Fruit fly (Drosophila melanogaster) whole organism, embryonic: ENCODE results near the gene CG14082.
A peak's percentile ranks its signal among the peaks of the same experiment; 100 is the strongest.

Source experiments
- Bgb ChIP-seq: fragments of 200-800 bp; sonication (Bioruptor generic); IDR thresholded peaks from 2 replicates; pipeline ENCODE4 v1.3.6; 2022; ENCODE audit warnings: missing biosample characterization, missing genetic modification characterization; ENCODE audit not compliant: partially characterized antibody
- CG10274 ChIP-seq: fragments of 200-800 bp; sonication (Bioruptor generic); optimal IDR thresholded peaks from 3 replicates; lab custom pipeline; 2017; ENCODE audit warnings: missing biosample characterization, mild to moderate bottlenecking, missing genetic modification characterization
- CG10543 ChIP-seq: fragments of 200-800 bp; sonication (Bioruptor generic); optimal IDR thresholded peaks from 3 replicates; lab custom pipeline; 2017; ENCODE audit warnings: missing biosample characterization, mild to moderate bottlenecking, missing genetic modification characterization, moderate library complexity
- CG11085 ChIP-seq: fragments of 200-800 bp; sonication (Bioruptor generic); IDR thresholded peaks from 2 replicates; pipeline ENCODE4 v1.3.6; 2022; ENCODE audit warnings: missing biosample characterization, missing genetic modification characterization
- CG11560 ChIP-seq: fragments of 200-800 bp; sonication (Bioruptor generic); IDR thresholded peaks from 3 replicates; pipeline ENCODE4 v1.3.6; 2022; ENCODE audit warnings: missing biosample characterization, missing genetic modification characterization
- CG11695 ChIP-seq: fragments of 200-800 bp; sonication (Bioruptor generic); IDR thresholded peaks from 3 replicates; pipeline ENCODE4 v1.3.6; 2022; ENCODE audit warnings: missing biosample characterization, missing genetic modification characterization
- CG13296 ChIP-seq: fragments of 200-800 bp; sonication (Bioruptor generic); optimal IDR thresholded peaks from 3 replicates; lab custom pipeline; 2018; ENCODE audit warnings: missing biosample characterization, mild to moderate bottlenecking, missing genetic modification characterization
- CG15011 ChIP-seq: fragments of 200-800 bp; sonication (Bioruptor generic); optimal IDR thresholded peaks from 3 replicates; lab custom pipeline; 2018; ENCODE audit warnings: missing biosample characterization, mild to moderate bottlenecking, missing genetic modification characterization
- CG15696 ChIP-seq: fragments of 200-800 bp; sonication (Bioruptor generic); optimal IDR thresholded peaks from 2 replicates; lab custom pipeline; 2019; ENCODE audit warnings: missing biosample characterization, mild to moderate bottlenecking, missing genetic modification characterization, moderate library complexity
- CG1603 ChIP-seq: fragments of 200-800 bp; sonication (Bioruptor generic); optimal IDR thresholded peaks from 2 replicates; lab custom pipeline; 2019; ENCODE audit warnings: missing biosample characterization, mild to moderate bottlenecking, missing genetic modification characterization, moderate library complexity
- CG17385 ChIP-seq: fragments of 200-800 bp; sonication (Bioruptor generic); optimal IDR thresholded peaks from 3 replicates; lab custom pipeline; 2018; ENCODE audit warnings: missing biosample characterization, mild to moderate bottlenecking, missing genetic modification characterization
- CG17612 ChIP-seq: fragments of 200-800 bp; sonication (Bioruptor generic); IDR thresholded peaks from 2 replicates; pipeline ENCODE4 v1.3.6; 2022; ENCODE audit warnings: missing biosample characterization, missing genetic modification characterization
- CG2712 ChIP-seq: fragments of 200-800 bp; optimal IDR thresholded peaks from 3 replicates; lab custom pipeline; 2019; ENCODE audit warnings: missing biosample characterization, mild to moderate bottlenecking, missing genetic modification characterization, moderate library complexity
- CG32772 ChIP-seq: fragments of 200-800 bp; sonication (Bioruptor generic); IDR thresholded peaks from 2 replicates; pipeline ENCODE4 v1.3.6; 2022; ENCODE audit warnings: missing biosample characterization, missing genetic modification characterization
- CG42726 ChIP-seq: fragments of 200-800 bp; sonication (Bioruptor generic); IDR thresholded peaks from 2 replicates; pipeline ENCODE4 v1.3.6; 2022; ENCODE audit warnings: missing biosample characterization, missing genetic modification characterization; ENCODE audit not compliant: partially characterized antibody
- CG4707 ChIP-seq: fragments of 200-800 bp; sonication (Bioruptor generic); optimal IDR thresholded peaks from 2 replicates; lab custom pipeline; 2018; ENCODE audit warnings: missing biosample characterization, mild to moderate bottlenecking, missing genetic modification characterization, moderate library complexity
- CG7928 ChIP-seq: fragments of 200-800 bp; sonication (Bioruptor generic); optimal IDR thresholded peaks from 2 replicates; lab custom pipeline; 2017; ENCODE audit warnings: missing biosample characterization, mild to moderate bottlenecking, missing genetic modification characterization
- CG7963 ChIP-seq: fragments of 200-800 bp; sonication (Bioruptor generic); IDR thresholded peaks from 3 replicates; pipeline ENCODE4 v1.3.6; 2022; ENCODE audit warnings: missing biosample characterization, missing genetic modification characterization; ENCODE audit not compliant: partially characterized antibody
- CG9437 ChIP-seq: fragments of 200-800 bp; sonication (Bioruptor generic); optimal IDR thresholded peaks from 2 replicates; lab custom pipeline; 2018; ENCODE audit warnings: missing biosample characterization, mild to moderate bottlenecking, missing genetic modification characterization
- Dek ChIP-seq: fragments of 200-800 bp; sonication (Bioruptor generic); optimal IDR thresholded peaks from 3 replicates; lab custom pipeline; 2019; ENCODE audit warnings: missing biosample characterization, mild to moderate bottlenecking, missing genetic modification characterization, moderate library complexity
- Drgx ChIP-seq: fragments of 200-800 bp; sonication (Bioruptor generic); IDR thresholded peaks from 2 replicates; pipeline ENCODE4 v1.3.6; 2022; ENCODE audit warnings: missing biosample characterization, missing genetic modification characterization
- Ets65A ChIP-seq: fragments of 200-800 bp; sonication (Bioruptor generic); peaks from one replicate; lab custom pipeline; 2016; ENCODE audit warnings: missing biosample characterization, missing genetic modification characterization
- HmgD ChIP-seq: fragments of 200-800 bp; sonication (Bioruptor generic); optimal IDR thresholded peaks from 3 replicates; lab custom pipeline; 2016; ENCODE audit warnings: missing biosample characterization, missing genetic modification characterization
- Hr51 ChIP-seq, 2 experiments: fragments of 200-800 bp; sonication (Bioruptor generic); optimal IDR thresholded peaks; 2 replicates in 1 of 2; 3 replicates in 1 of 2; lab custom pipeline; 2016 to 2018; ENCODE audit warnings: missing biosample characterization in 2 of 2, missing genetic modification characterization in 2 of 2, mild to moderate bottlenecking in 1 of 2, moderate library complexity in 1 of 2
- Med ChIP-seq: fragments of 200-800 bp; sonication (Bioruptor generic); peaks from one replicate; lab custom pipeline; 2016; ENCODE audit warnings: missing biosample characterization, missing genetic modification characterization, mild to moderate bottlenecking, inconsistent platforms, moderate library complexity
- NFAT ChIP-seq: fragments of 200-800 bp; sonication (Bioruptor generic); IDR thresholded peaks from 2 replicates; pipeline ENCODE4 v1.3.6; 2022; ENCODE audit warnings: missing biosample characterization, missing genetic modification characterization
- Pdp1 ChIP-seq, 2 experiments: fragments of 200-800 bp; sonication (Bioruptor generic); optimal IDR thresholded peaks; 3 replicates each; lab custom pipeline; 2016; ENCODE audit warnings: missing biosample characterization in 2 of 2, missing genetic modification characterization in 2 of 2, mild to moderate bottlenecking in 1 of 2, moderate library complexity in 1 of 2
- Scr ChIP-seq: fragments of 200-800 bp; sonication (Bioruptor generic); IDR thresholded peaks from 2 replicates; pipeline ENCODE4 v1.3.6; 2022; ENCODE audit warnings: missing biosample characterization, missing genetic modification characterization; ENCODE audit not compliant: partially characterized antibody
- Trl ChIP-seq, 3 experiments: fragments of >200 bp in 2 of 3; fragments of 200-800 bp in 1 of 3; sonication (Bioruptor generic) in 1 of 3; optimal IDR thresholded peaks; 2 replicates in 1 of 3; 3 replicates in 2 of 3; lab custom pipeline; 2016 to 2017; ENCODE audit warnings: missing biosample characterization in 1 of 3, missing genetic modification characterization in 1 of 3
- ac ChIP-seq: fragments of 200-800 bp; sonication (Bioruptor generic); optimal IDR thresholded peaks from 3 replicates; lab custom pipeline; 2017; ENCODE audit warnings: missing biosample characterization, mild to moderate bottlenecking, missing genetic modification characterization
- bsh ChIP-seq, 2 experiments: fragments of 200-800 bp; sonication (Bioruptor generic); optimal IDR thresholded peaks; 2 replicates each; lab custom pipeline; 2017 to 2018; ENCODE audit warnings: mild to moderate bottlenecking in 2 of 2, missing biosample characterization in 2 of 2, missing genetic modification characterization in 2 of 2, moderate library complexity in 1 of 2
- croc ChIP-seq: fragments of 200-800 bp; sonication (Bioruptor generic); conservative IDR thresholded peaks from 3 replicates; pipeline ENCODE4 v1.3.6; 2022; ENCODE audit warnings: missing biosample characterization, missing genetic modification characterization
- dysf ChIP-seq: fragments of 200-800 bp; sonication (Bioruptor generic); IDR thresholded peaks from 3 replicates; pipeline ENCODE4 v1.3.6; 2022; ENCODE audit warnings: missing biosample characterization, missing genetic modification characterization
- gsb-n ChIP-seq: fragments of 200-800 bp; sonication (Bioruptor generic); optimal IDR thresholded peaks from 3 replicates; lab custom pipeline; 2018; ENCODE audit warnings: missing biosample characterization, mild to moderate bottlenecking, missing genetic modification characterization
- insv ChIP-seq, 2 experiments: fragments of 200-800 bp; sonication (Bioruptor generic); optimal IDR thresholded peaks; 3 replicates each; lab custom pipeline; 2016 to 2018; ENCODE audit warnings: missing biosample characterization in 2 of 2, missing genetic modification characterization in 2 of 2
- inv ChIP-seq: fragments of 200-800 bp; sonication (Bioruptor generic); IDR thresholded peaks from 2 replicates; pipeline ENCODE4 v1.3.6; 2022; ENCODE audit warnings: missing biosample characterization, missing genetic modification characterization; ENCODE audit not compliant: partially characterized antibody
- nom ChIP-seq: fragments of 200-800 bp; sonication (Bioruptor generic); optimal IDR thresholded peaks from 2 replicates; lab custom pipeline; 2017; ENCODE audit warnings: missing biosample characterization, missing genetic modification characterization, mild to moderate bottlenecking, moderate library complexity, missing genetic modification reagents
- pb ChIP-seq: fragments of 200-800 bp; sonication (Bioruptor generic); optimal IDR thresholded peaks from 3 replicates; lab custom pipeline; 2016; ENCODE audit warnings: missing biosample characterization, missing genetic modification characterization
- so ChIP-seq: fragments of 200-800 bp; sonication (Bioruptor generic); IDR thresholded peaks from 3 replicates; pipeline ENCODE4 v1.3.6; 2022; ENCODE audit warnings: missing biosample characterization, missing genetic modification characterization
- sr ChIP-seq: fragments of 200-800 bp; sonication (Bioruptor generic); IDR thresholded peaks from 3 replicates; pipeline ENCODE4 v1.3.6; 2022; ENCODE audit warnings: missing biosample characterization, missing genetic modification characterization
- stwl ChIP-seq: fragments of 200-800 bp; sonication (Bioruptor generic); optimal IDR thresholded peaks from 3 replicates; lab custom pipeline; 2018; ENCODE audit warnings: missing biosample characterization, mild to moderate bottlenecking, missing genetic modification characterization, moderate library complexity
- vnd ChIP-seq: fragments of 200-800 bp; sonication (Bioruptor generic); IDR thresholded peaks from 3 replicates; pipeline ENCODE4 v1.3.6; 2022; ENCODE audit warnings: missing biosample characterization, missing genetic modification characterization; ENCODE audit not compliant: partially characterized antibody
- z ChIP-seq: fragments of 200-800 bp; sonication (Bioruptor generic); IDR thresholded peaks from 3 replicates; pipeline ENCODE4 v1.3.6; 2022; ENCODE audit warnings: missing biosample characterization, missing genetic modification characterization

The CG14082 gene

dm6 chr3L:19071173-19071844 lies 67.5 kb downstream of the CG14082 start (continued):
- TF ChIP-seq HmgD (GFP tag; lab: Kevin White, UChicago), result no peak

dm6 chr3L:19063410-19063752 lies 75.4 kb downstream of the CG14082 start:
- TF ChIP-seq Pdp1 (GFP tag; optimal IDR thresholded peaks at IDR 0.05; lab: Kevin White, UChicago) (peak in 1 of 2 experiments; percentile 94), Dek (tag; lab: Kevin White, UChicago) (no peak), Bgb (GFP tag; lab: Robert Waterston, UW) (0 out of 2 replicates have a peak, but pooled peaks have one; percentile 12), insv (GFP tag; optimal IDR thresholded peaks at IDR 0.05; lab: Kevin White, UChicago) (peak in 1 of 2 experiments; percentile 75), z (GFP tag; lab: Robert Waterston, UW) (no peak), gsb-n (tag; lab: Kevin White, UChicago) (no peak), CG9437 (peak; percentile 62), so (GFP tag; lab: Robert Waterston, UW) (0 out of 3 replicates have a peak, but pooled peaks have one; percentile 55), Drgx (peak; percentile 27; the same call in 1 of the 2 replicates), stwl (tag; lab: Kevin White, UChicago) (no peak), CG10274 (GFP tag; lab: Kevin White, UChicago) (no peak), bsh (GFP tag; optimal IDR thresholded peaks at IDR 0.05; lab: Kevin White, UChicago) (no peak), CG15696 (tag; lab: Kevin White, UChicago) (no peak), nom (GFP tag; lab: Kevin White, UChicago) (no peak), CG32772 (no peak), Ets65A (GFP tag; lab: Kevin White, UChicago) (no peak), CG11695 (0 out of 3 replicates have a peak, but pooled peaks have one; percentile 24), CG7928 (peak; percentile 14), CG7963 (GFP tag; lab: Robert Waterston, UW) (no peak), Hr51 (GFP tag; optimal IDR thresholded peaks at IDR 0.05; lab: Kevin White, UChicago) (no peak), CG17385 (GFP tag; lab: Kevin White, UChicago) (peak; percentile 84)
- TF ChIP-seq, all 482 proteins: peak for 9

- TF ChIP-seq CG2712, result peak; percentile 61
- TF ChIP-seq dysf (GFP tag; lab: Robert Waterston, UW), result 0 out of 3 replicates have a peak, but pooled peaks have one; percentile 47
- TF ChIP-seq CG11560 (tag; lab: Robert Waterston, UW), result peak; percentile 36; the same call in 1 of the 3 replicates
- TF ChIP-seq CG17612 (GFP tag; lab: Robert Waterston, UW), result no peak
- TF ChIP-seq CG42726 (GFP tag; lab: Robert Waterston, UW), result peak; percentile 53; the same call in 1 of the 2 replicates
- no peak for TF ChIP-seq CG4707 (GFP tag; lab: Kevin White, UChicago)
- no peak for TF ChIP-seq ac
- no peak for TF ChIP-seq pb
- TF ChIP-seq CG15011, result no peak
- no peak for TF ChIP-seq vnd (GFP tag; lab: Robert Waterston, UW)
- peak; percentile 79 for TF ChIP-seq CG1603 (tag; lab: Kevin White, UChicago)
- TF ChIP-seq Med (GFP tag; lab: Kevin White, UChicago), result peak; percentile 87
- TF ChIP-seq CG10543 (GFP tag; lab: Kevin White, UChicago), result no peak
- TF ChIP-seq sr (GFP tag; lab: Robert Waterston, UW), result no peak
- TF ChIP-seq CG11085 (GFP tag; lab: Robert Waterston, UW), result no peak
- no peak for TF ChIP-seq croc (GFP tag; lab: Robert Waterston, UW)
- no peak for TF ChIP-seq NFAT (GFP tag; lab: Robert Waterston, UW)
- peak; percentile 65 for TF ChIP-seq stwl (tag; lab: Kevin White, UChicago)
- TF ChIP-seq Scr, result 0 out of 2 replicates have a peak, but pooled peaks have one; percentile 19
- peak in 1 of 2 experiments; percentile 26 for TF ChIP-seq Trl (optimal IDR thresholded peaks at IDR 0.05; lab: Kevin White, UChicago)
- peak; percentile 32 for TF ChIP-seq Trl (GFP tag; optimal IDR thresholded peaks at IDR 0.05; lab: Kevin White, UChicago)
- TF ChIP-seq CG13296, result no peak
- TF ChIP-seq inv (GFP tag; lab: Robert Waterston, UW), result no peak
Measured at dm6 chr3L:19062472-19063409, 76.0 kb downstream of the CG14082 start, which contains the start of the genes Ugt316A1 and Sfxn2. TSS of gene Ugt316A1 (minus strand) at chr3L:19062816. TSS of gene Sfxn2 (plus strand) at chr3L:19063165.
